Worm (Caenorhabditis elegans): ENCODE measurements around the gene Y55F3AM.21.
A peak's percentile ranks its signal among the peaks of the same experiment; 100 is the strongest.

The Y55F3AM.21 gene

ce11 chrIV:1015430-1015829 lies 36.1 kb downstream of the Y55F3AM.21 start:
- TF ChIP-seq R02D3.7 (tag; optimal IDR thresholded peaks at IDR 0.05) = no peak
- no peak for TF ChIP-seq nfya-1 (tag; optimal IDR thresholded peaks at IDR 0.05; ENCODE audit: insufficient read depth)
- no peak for TF ChIP-seq elt-2 (tag; optimal IDR thresholded peaks at IDR 0.05)
- no peak for TF ChIP-seq nhr-28 (tag; optimal IDR thresholded peaks at IDR 0.05)
- no peak for TF ChIP-seq elt-1 (tag; optimal IDR thresholded peaks at IDR 0.05)
- TF ChIP-seq ztf-4 (tag; optimal IDR thresholded peaks at IDR 0.05) = no peak
- no peak for TF ChIP-seq pha-4 (tag; optimal IDR thresholded peaks at IDR 0.05)

DNA sequence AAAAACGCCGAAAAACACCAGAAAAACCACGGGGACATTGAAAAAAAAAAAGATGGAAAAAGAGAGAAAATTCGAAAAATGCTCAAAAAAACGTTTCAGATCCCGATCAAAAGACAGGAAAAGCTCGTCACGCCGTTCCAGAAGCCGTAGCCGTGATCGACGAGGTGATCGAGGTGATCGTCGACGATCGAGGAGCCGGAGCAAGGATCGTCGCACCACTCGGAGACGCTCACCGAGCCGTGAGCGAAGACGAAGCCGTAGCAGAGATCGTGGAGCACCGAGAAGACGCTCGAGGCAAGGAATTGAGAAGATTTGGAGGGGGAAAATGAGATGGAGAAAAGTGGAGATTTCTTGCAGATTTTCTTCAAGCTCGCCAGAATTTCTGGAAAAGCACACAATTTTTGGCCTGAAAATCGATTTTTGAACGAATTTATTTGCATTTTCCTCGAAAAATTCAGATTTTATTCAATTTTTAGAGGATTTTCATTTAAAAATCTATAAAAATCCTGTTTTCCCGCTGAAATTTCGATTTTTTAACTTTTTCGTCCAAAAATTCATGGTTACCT lies 38.2 kb downstream of the Y55F3AM.21 start:
- TF ChIP-seq elt-1 (tag; optimal IDR thresholded peaks at IDR 0.05) (no peak), fos-1 (tag; optimal IDR thresholded peaks at IDR 0.05) (no peak), unc-39 (tag; optimal IDR thresholded peaks at IDR 0.05) (no peak), pqm-1 (tag; optimal IDR thresholded peaks at IDR 0.05) (no peak), egl-27 (tag; optimal IDR thresholded peaks at IDR 0.05) (no peak), fkh-10 (GFP tag; optimal IDR thresholded peaks at IDR 0.05) (no peak), ztf-11 (tag; optimal IDR thresholded peaks at IDR 0.05) (no peak), tbx-2 (tag; optimal IDR thresholded peaks at IDR 0.05) (no peak), nhr-237 (tag; optimal IDR thresholded peaks at IDR 0.05) (no peak), nhr-11 (tag; optimal IDR thresholded peaks at IDR 0.05) (no peak), ceh-16 (tag; optimal IDR thresholded peaks at IDR 0.05) (no peak), pha-4 (tag; optimal IDR thresholded peaks at IDR 0.05) (no peak), daf-12 (tag; optimal IDR thresholded peaks at IDR 0.05) (no peak), nhr-43 (tag; optimal IDR thresholded peaks at IDR 0.05; ENCODE audit: poor library complexity, severe bottlenecking) (no peak), sea-2 (GFP tag; optimal IDR thresholded peaks at IDR 0.05) (no peak), elt-3 (tag; optimal IDR thresholded peaks at IDR 0.05) (no peak), elt-2 (tag; optimal IDR thresholded peaks at IDR 0.05) (no peak), zag-1 (tag; optimal IDR thresholded peaks at IDR 0.05) (no peak), eor-1 (tag; optimal IDR thresholded peaks at IDR 0.05) (no peak)

- TF ChIP-seq jun-1 (tag; optimal IDR thresholded peaks at IDR 0.05) (peak; percentile 54), nhr-28 (tag; optimal IDR thresholded peaks at IDR 0.05) (no peak), ama-1 (optimal IDR thresholded peaks at IDR 0.05) (peak; percentile 94), mdl-1 (tag; optimal IDR thresholded peaks at IDR 0.05) (peak; percentile 26), fkh-10 (GFP tag; optimal IDR thresholded peaks at IDR 0.05) (peak; percentile 35), hmg-11 (tag; optimal IDR thresholded peaks at IDR 0.05) (peak; percentile 63), ceh-82 (tag; optimal IDR thresholded peaks at IDR 0.05) (no peak), mml-1 (tag; optimal IDR thresholded peaks at IDR 0.05) (no peak), tbx-2 (tag; optimal IDR thresholded peaks at IDR 0.05) (peak; percentile 21), nhr-25 (tag; optimal IDR thresholded peaks at IDR 0.05) (peak; percentile 71), ZK546.5 (tag; optimal IDR thresholded peaks at IDR 0.05) (no peak), elt-2 (tag; optimal IDR thresholded peaks at IDR 0.05) (peak; percentile 54), fkh-2 (tag; optimal IDR thresholded peaks at IDR 0.05) (no peak), pqm-1 (tag; optimal IDR thresholded peaks at IDR 0.05) (peak; percentile 3), ztf-4 (tag; optimal IDR thresholded peaks at IDR 0.05) (peak; percentile 56), skn-1 (tag; optimal IDR thresholded peaks at IDR 0.05) (peak; percentile 87), R02D3.7 (tag; optimal IDR thresholded peaks at IDR 0.05) (peak; percentile 66), lsy-12 (tag; optimal IDR thresholded peaks at IDR 0.05) (peak; percentile 63), snpc-4 (tag; optimal IDR thresholded peaks at IDR 0.05) (peak; percentile 70), lin-39 (tag; optimal IDR thresholded peaks at IDR 0.05) (peak; percentile 95), nhr-77 (tag; optimal IDR thresholded peaks at IDR 0.05) (no peak), nhr-23 (tag; optimal IDR thresholded peaks at IDR 0.05) (peak; percentile 84), nfya-1 (tag; optimal IDR thresholded peaks at IDR 0.05; ENCODE audit: insufficient read depth) (peak; percentile 86), egl-5 (tag; optimal IDR thresholded peaks at IDR 0.05) (peak; percentile 99), lin-15B (tag; optimal IDR thresholded peaks at IDR 0.05) (peak; percentile 93), ceh-28 (tag; optimal IDR thresholded peaks at IDR 0.05) (peak; percentile 24), pha-4 (tag; optimal IDR thresholded peaks at IDR 0.05) (peak; percentile 95)
Measured at ce11 chrIV:1012447-1012846, 39.0 kb downstream of the Y55F3AM.21 start, which contains the start of gene rbm-39. Gene rbm-39, plus strand, starts transcription at chrIV:1012624.

Data from whole organism, L3 larva.